Worm (Caenorhabditis elegans) whole organism, L2 larva: ENCODE results near the gene C27H6.8.

Source experiments
- Y55F3AM.14 ChIP-seq: fragments of 200-800 bp; sonication (Bioruptor generic); optimal IDR thresholded peaks from 2 replicates; lab custom pipeline; 2018; ENCODE audit warnings: mild to moderate bottlenecking, missing genetic modification characterization, missing compliant biosample characterization
- ama-1 ChIP-seq: fragments of 150-350 bp; optimal IDR thresholded peaks from 2 replicates; lab custom pipeline; 2018; ENCODE audit warnings: inconsistent platforms
- ceh-16 ChIP-seq: fragments of 150-350 bp; optimal IDR thresholded peaks from 2 replicates; lab custom pipeline; 2014; ENCODE audit warnings: missing biosample characterization, missing genetic modification characterization
- ceh-82 ChIP-seq: fragments of 150-350 bp; optimal IDR thresholded peaks from 2 replicates; lab custom pipeline; 2014; ENCODE audit warnings: missing biosample characterization, missing genetic modification characterization
- elt-1 ChIP-seq: fragments of 150-350 bp; optimal IDR thresholded peaks from 2 replicates; lab custom pipeline; 2014; ENCODE audit warnings: missing biosample characterization, missing genetic modification characterization
- elt-3 ChIP-seq: sonication (generic microtip); optimal IDR thresholded peaks from 2 replicates; lab custom pipeline; 2017; ENCODE audit warnings: missing biosample characterization, missing genetic modification characterization
- fos-1 ChIP-seq: fragments of 150-350 bp; optimal IDR thresholded peaks from 2 replicates; lab custom pipeline; 2014; ENCODE audit warnings: missing biosample characterization, missing genetic modification characterization
- lin-11 ChIP-seq: fragments of 150-350 bp; sonication (generic microtip); optimal IDR thresholded peaks from 2 replicates; lab custom pipeline; 2014; ENCODE audit warnings: missing biosample characterization, missing genetic modification characterization, inconsistent platforms, mixed read lengths
- lsy-2 ChIP-seq, 2 experiments: fragments of 150-350 bp in 1 of 2; sonication (generic microtip) in 1 of 2; optimal IDR thresholded peaks; 2 replicates each; lab custom pipeline; 2014 to 2017; ENCODE audit warnings: missing biosample characterization in 2 of 2, missing genetic modification characterization in 2 of 2
- mdl-1 ChIP-seq, 2 experiments: fragments of 150-350 bp in 1 of 2; sonication (generic microtip) in 1 of 2; optimal IDR thresholded peaks; 2 replicates each; lab custom pipeline; 2017; ENCODE audit warnings: missing biosample characterization in 2 of 2, missing genetic modification characterization in 2 of 2
- nhr-11 ChIP-seq: fragments of 150-350 bp; optimal IDR thresholded peaks from 2 replicates; lab custom pipeline; 2014; ENCODE audit warnings: missing biosample characterization, missing genetic modification characterization
- nhr-129 ChIP-seq: fragments of 150-350 bp; optimal IDR thresholded peaks from 2 replicates; lab custom pipeline; 2014; ENCODE audit warnings: missing biosample characterization, missing genetic modification characterization
- nhr-21 ChIP-seq: fragments of 150-350 bp; optimal IDR thresholded peaks from 2 replicates; lab custom pipeline; 2014; ENCODE audit warnings: missing biosample characterization, missing genetic modification characterization
- nhr-25 ChIP-seq: fragments of 150-350 bp; sonication (generic microtip); optimal IDR thresholded peaks from 3 replicates; lab custom pipeline; 2014; ENCODE audit warnings: missing biosample characterization, missing genetic modification characterization
- peb-1 ChIP-seq: fragments of 150-350 bp; optimal IDR thresholded peaks from 2 replicates; lab custom pipeline; 2014; ENCODE audit warnings: missing biosample characterization, missing genetic modification characterization
- skn-1 ChIP-seq: sonication (generic microtip); optimal IDR thresholded peaks from 2 replicates; lab custom pipeline; 2017; ENCODE audit warnings: missing biosample characterization, missing genetic modification characterization
- snpc-4 ChIP-seq: fragments of 150-350 bp; optimal IDR thresholded peaks from 2 replicates; lab custom pipeline; 2014; ENCODE audit warnings: missing biosample characterization, missing genetic modification characterization
- unc-62 ChIP-seq: fragments of 150-350 bp; optimal IDR thresholded peaks from 2 replicates; lab custom pipeline; 2014; ENCODE audit warnings: missing biosample characterization, missing genetic modification reagents, missing genetic modification characterization
- zag-1 ChIP-seq: fragments of 150-350 bp; optimal IDR thresholded peaks from 2 replicates; lab custom pipeline; 2014; ENCODE audit warnings: missing biosample characterization, missing genetic modification characterization
- ztf-11 ChIP-seq: sonication (generic microtip); optimal IDR thresholded peaks from 2 replicates; lab custom pipeline; 2017; ENCODE audit warnings: missing biosample characterization, missing genetic modification characterization

Gene C27H6.8

DNA sequence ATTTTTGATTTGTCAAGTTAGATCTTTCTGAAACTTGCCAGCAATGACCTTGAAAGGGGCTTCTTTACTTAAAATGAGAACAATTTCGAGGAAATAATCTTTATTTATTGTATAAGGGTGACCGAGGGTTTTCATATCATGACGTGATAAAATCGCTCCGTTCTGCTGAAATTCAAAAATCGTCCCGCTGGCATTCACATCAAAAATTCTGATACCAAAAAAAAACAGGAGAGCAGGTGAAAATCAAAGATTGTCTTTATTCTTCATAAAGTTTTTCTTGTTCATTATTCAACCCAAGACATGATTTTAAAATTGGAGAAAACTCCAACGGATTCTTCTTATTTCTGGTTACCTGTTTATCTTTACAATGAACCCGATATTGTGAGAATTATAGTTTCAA, 43.5 kb downstream of the C27H6.8 start, which contains the start of gene sre-28:
TSS of gene sre-28 (plus strand) at position 301 of the 400 bp plus-strand sequence.
- no peak for TF ChIP-seq lin-11 (tag; lab: Kevin White, UChicago)

- TF ChIP-seq unc-62: no peak
- no peak for TF ChIP-seq skn-1 (tag; lab: Kevin White, UChicago)
- no peak for TF ChIP-seq fos-1 (tag; lab: Kevin White, UChicago)
- no peak for TF ChIP-seq ama-1
- TF ChIP-seq elt-1 (tag; lab: Kevin White, UChicago): no peak
- TF ChIP-seq ztf-11 (tag; lab: Kevin White, UChicago): no peak
- no peak for TF ChIP-seq nhr-11 (tag; lab: Kevin White, UChicago)
These were observed 44.5 kb downstream of the C27H6.8 start, which contains the start of gene fipr-12 for ce11 chrV:9943039-9943438. Gene fipr-12 (plus strand): TSS chrV:9943339.

- TF ChIP-seq lsy-2 (tag; optimal IDR thresholded peaks at IDR 0.05; lab: Kevin White, UChicago) (no peak), elt-3 (tag; lab: Kevin White, UChicago) (no peak), nhr-129 (tag; lab: Kevin White, UChicago) (no peak), ceh-82 (tag; lab: Kevin White, UChicago) (no peak), ama-1 (no peak), nhr-25 (no peak), zag-1 (tag; lab: Kevin White, UChicago) (no peak), nhr-21 (tag; lab: Kevin White, UChicago) (no peak), ceh-16 (no peak), peb-1 (no peak), snpc-4 (no peak), Y55F3AM.14 (GFP tag; lab: Kevin White, UChicago) (no peak), mdl-1 (tag; optimal IDR thresholded peaks at IDR 0.05; lab: Kevin White, UChicago) (no peak)
These were observed 50.2 kb downstream of the C27H6.8 start, which contains the start of gene srj-33 for ce11 chrV:9937435-9937834. Gene srj-33 (minus strand): TSS chrV:9937535.
